Worm (Caenorhabditis elegans): ENCODE results near the gene C50E3.7.

Gene C50E3.7

ce11 chrV:7553873-7554362 lies 44.3 kb downstream of the C50E3.7 start, which contains the start of gene ttr-10:
ttr-10 (minus strand) TSS chrV:7553923.
- TF ChIP-seq unc-62 (GFP tag; optimal IDR thresholded peaks at IDR 0.05): no peak

- no peak for TF ChIP-seq unc-62 (GFP tag; optimal IDR thresholded peaks at IDR 0.05)
These were observed 46.3 kb downstream of the C50E3.7 start, which contains the start of gene F19F10.3 for ce11 chrV:7551821-7552220. F19F10.3 (plus strand) TSS chrV:7552121.

- no peak for TF ChIP-seq unc-62 (GFP tag; optimal IDR thresholded peaks at IDR 0.05)
These were observed 50.2 kb downstream of the C50E3.7 start for ce11 chrV:7548017-7548416.

ce11 chrV:7547479-7547878 lies 50.7 kb downstream of the C50E3.7 start, which contains the start of gene ftn-1:
ftn-1 (minus strand) TSS chrV:7547579.
- TF ChIP-seq unc-62 (GFP tag; optimal IDR thresholded peaks at IDR 0.05): no peak

ce11 chrV:7545187-7545586 lies 53.0 kb downstream of the C50E3.7 start, which contains the start of the genes C54F6.19 and nhx-3:
C54F6.19 (plus strand) TSS chrV:7545487.
nhx-3 (minus strand) TSS chrV:7545523.
- no peak for TF ChIP-seq unc-62 (GFP tag; optimal IDR thresholded peaks at IDR 0.05)
